Worm (Caenorhabditis elegans): ENCODE data around the gene R02E4.1.

DNA sequence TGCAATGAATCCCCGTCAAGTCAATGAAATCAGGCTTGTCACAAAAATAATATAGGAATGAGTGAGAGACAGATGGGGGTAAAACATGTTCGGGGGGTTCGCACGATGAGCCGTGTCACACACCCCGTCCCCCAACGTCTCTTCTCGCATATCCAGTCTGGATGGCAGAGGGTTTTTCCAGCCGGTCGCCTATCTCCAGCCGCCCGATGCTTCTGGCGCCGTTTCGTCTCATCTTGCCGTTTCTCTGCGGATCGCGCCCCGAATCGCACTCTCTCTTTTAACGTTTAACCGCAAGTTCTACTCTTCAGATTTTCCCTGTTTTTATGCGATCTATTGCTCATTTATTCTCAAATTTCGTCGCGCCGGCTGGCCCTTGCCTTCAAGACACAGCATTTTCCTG is 42.4 kb downstream of the R02E4.1 start:
- TF ChIP-seq unc-39 (tag; optimal IDR thresholded peaks at IDR 0.05) (no peak), ceh-43 (GFP tag; optimal IDR thresholded peaks at IDR 0.05) (no peak), lsy-2 (tag; optimal IDR thresholded peaks at IDR 0.05) (no peak), nhr-76 (tag; optimal IDR thresholded peaks at IDR 0.05) (no peak), ztf-11 (tag; optimal IDR thresholded peaks at IDR 0.05) (no peak), elt-3 (tag; optimal IDR thresholded peaks at IDR 0.05) (no peak), ham-2 (GFP tag; optimal IDR thresholded peaks at IDR 0.05) (no peak), nhr-237 (tag; optimal IDR thresholded peaks at IDR 0.05) (no peak), unc-62 (GFP tag; optimal IDR thresholded peaks at IDR 0.05) (no peak)
